Fruit fly (Drosophila melanogaster) whole organism, wandering third instar larva: ENCODE measurements around the gene Ork1.
A peak's percentile ranks its signal among the peaks of the same experiment; 100 is the strongest.

Experiments
- Abd-B ChIP-seq: fragments of >200 bp; optimal IDR thresholded peaks from 2 replicates; lab custom pipeline; 2017; ENCODE audit warnings: missing biosample characterization, missing genetic modification characterization
- CG32264 ChIP-seq: fragments of 200-800 bp; sonication (Bioruptor generic); optimal IDR thresholded peaks from 2 replicates; lab custom pipeline; 2016; ENCODE audit warnings: missing biosample characterization, missing genetic modification characterization
- CG9705 ChIP-seq: fragments of 200-800 bp; sonication (Bioruptor generic); optimal IDR thresholded peaks from 2 replicates; lab custom pipeline; 2018; ENCODE audit warnings: missing biosample characterization, mild to moderate bottlenecking, missing genetic modification characterization
- CrebA ChIP-seq: fragments of 200-800 bp; sonication (Bioruptor generic); optimal IDR thresholded peaks from 2 replicates; lab custom pipeline; 2016; ENCODE audit warnings: missing biosample characterization, mild to moderate bottlenecking, missing genetic modification characterization, borderline replicate concordance
- Dfd ChIP-seq: fragments of >200 bp; optimal IDR thresholded peaks from 2 replicates; lab custom pipeline; 2017; ENCODE audit warnings: missing biosample characterization, missing genetic modification characterization
- Dif ChIP-seq: fragments of 200-275, 200-300 bp; sonication (Bioruptor generic); optimal IDR thresholded peaks from 2 replicates; lab custom pipeline; 2018; ENCODE audit warnings: missing biosample characterization, missing genetic modification characterization; ENCODE audit not compliant: partially characterized antibody
- GATAd ChIP-seq: sonication (Bioruptor generic); optimal IDR thresholded peaks from 2 replicates; lab custom pipeline; 2016; ENCODE audit warnings: missing biosample characterization, missing genetic modification characterization
- HLH106 ChIP-seq: fragments of 200-800 bp; optimal IDR thresholded peaks from 3 replicates; lab custom pipeline; 2019; ENCODE audit warnings: missing biosample characterization, mild to moderate bottlenecking, missing genetic modification characterization, moderate library complexity
- Hnf4 ChIP-seq: fragments of 200-800 bp; sonication (Bioruptor generic); optimal IDR thresholded peaks from 2 replicates; lab custom pipeline; 2016; ENCODE audit warnings: missing biosample characterization, mild to moderate bottlenecking, missing genetic modification characterization
- Hr78 ChIP-seq: fragments of >200 bp; optimal IDR thresholded peaks from 2 replicates; lab custom pipeline; 2017; ENCODE audit warnings: missing biosample characterization, missing genetic modification characterization
- Hr83 ChIP-seq: fragments of 200-300 bp; sonication (Bioruptor generic); optimal IDR thresholded peaks from 2 replicates; lab custom pipeline; 2016; ENCODE audit warnings: missing biosample characterization, mild to moderate bottlenecking, missing genetic modification characterization, moderate library complexity; ENCODE audit not compliant: poor library complexity, severe bottlenecking
- Jra ChIP-seq: sonication (Bioruptor generic); optimal IDR thresholded peaks from 2 replicates; lab custom pipeline; 2016; ENCODE audit warnings: missing biosample characterization, missing genetic modification characterization
- Mio ChIP-seq: sonication (Bioruptor generic); optimal IDR thresholded peaks from 2 replicates; lab custom pipeline; 2016; ENCODE audit warnings: missing biosample characterization, missing genetic modification characterization
- Myc ChIP-seq: fragments of >200 bp; optimal IDR thresholded peaks from 2 replicates; lab custom pipeline; 2017
- N ChIP-seq: fragments of >200 bp; optimal IDR thresholded peaks from 2 replicates; lab custom pipeline; 2018; ENCODE audit warnings: missing biosample characterization, missing external identifiers, missing genetic modification characterization
- OdsH ChIP-seq: fragments of 200-800 bp; sonication (Bioruptor generic); optimal IDR thresholded peaks from 2 replicates; lab custom pipeline; 2016; ENCODE audit warnings: missing biosample characterization, mild to moderate bottlenecking, missing genetic modification characterization
- Rel ChIP-seq, 2 experiments: fragments of 200-800 bp; sonication (Bioruptor generic) in 1 of 2; optimal IDR thresholded peaks; 2 replicates in 1 of 2; 3 replicates in 1 of 2; lab custom pipeline; 2016 to 2019; ENCODE audit warnings: mild to moderate bottlenecking in 2 of 2, missing biosample characterization in 2 of 2, missing genetic modification characterization in 2 of 2, moderate library complexity in 1 of 2
- Sp1 ChIP-seq: fragments of 200-800 bp; sonication (Bioruptor generic); optimal IDR thresholded peaks from 3 replicates; lab custom pipeline; 2019; ENCODE audit warnings: missing biosample characterization, mild to moderate bottlenecking, missing genetic modification characterization, moderate library complexity
- Vsx2 ChIP-seq: fragments of 200-300, 225-300 bp; sonication (Bioruptor generic); optimal IDR thresholded peaks from 2 replicates; lab custom pipeline; 2018; ENCODE audit warnings: missing biosample characterization, missing genetic modification characterization; ENCODE audit not compliant: partially characterized antibody
- br ChIP-seq: fragments of 200-800 bp; sonication (Bioruptor generic); optimal IDR thresholded peaks from 2 replicates; lab custom pipeline; 2016; ENCODE audit warnings: missing biosample characterization, missing genetic modification characterization
- brk ChIP-seq: fragments of 200-800 bp; sonication (Bioruptor generic); optimal IDR thresholded peaks from 2 replicates; lab custom pipeline; 2016; ENCODE audit warnings: missing biosample characterization, mild to moderate bottlenecking, missing genetic modification characterization
- dl ChIP-seq, 2 experiments: fragments of 175-275, 200-275 bp in 1 of 2; fragments of 200-275 bp in 1 of 2; sonication (Bioruptor generic); optimal IDR thresholded peaks; lab custom pipeline; 2018; ENCODE audit warnings: mild to moderate bottlenecking in 2 of 2, missing biosample characterization in 2 of 2, missing genetic modification characterization in 2 of 2, moderate library complexity in 2 of 2; ENCODE audit not compliant: partially characterized antibody in 2 of 2, insufficient read depth in 1 of 2
- dmrt93B ChIP-seq: fragments of 200-800 bp; sonication (Bioruptor generic); optimal IDR thresholded peaks from 2 replicates; lab custom pipeline; 2018; ENCODE audit warnings: missing biosample characterization, mild to moderate bottlenecking, missing genetic modification characterization
- dsf ChIP-seq: sonication (Bioruptor generic); optimal IDR thresholded peaks from 2 replicates; lab custom pipeline; 2016; ENCODE audit warnings: missing biosample characterization, missing genetic modification characterization, borderline replicate concordance
- ey ChIP-seq: fragments of 200-800 bp; sonication (Bioruptor generic); optimal IDR thresholded peaks from 2 replicates; lab custom pipeline; 2016; ENCODE audit warnings: missing biosample characterization, missing genetic modification characterization
- foxo ChIP-seq, 2 experiments: fragments of 200-800 bp; sonication (Bioruptor generic); optimal IDR thresholded peaks; 2 replicates in 1 of 2; 3 replicates in 1 of 2; lab custom pipeline; 2016 to 2017; ENCODE audit warnings: missing biosample characterization in 2 of 2, missing genetic modification characterization in 2 of 2
- fru ChIP-seq: fragments of 200-800 bp; sonication (Bioruptor generic); optimal IDR thresholded peaks from 3 replicates; lab custom pipeline; 2016; ENCODE audit warnings: missing biosample characterization, mild to moderate bottlenecking, missing genetic modification characterization
- h ChIP-seq: fragments of 200-800 bp; sonication (Bioruptor generic); optimal IDR thresholded peaks from 3 replicates; lab custom pipeline; 2016; ENCODE audit warnings: missing biosample characterization, mild to moderate bottlenecking, missing genetic modification characterization
- jim ChIP-seq: fragments of 175-275, 200-325 bp; sonication (Bioruptor generic); optimal IDR thresholded peaks from 2 replicates; lab custom pipeline; 2016; ENCODE audit warnings: missing biosample characterization, mild to moderate bottlenecking, missing genetic modification characterization
- lola ChIP-seq: fragments of >200 bp; optimal IDR thresholded peaks from 2 replicates; lab custom pipeline; 2017; ENCODE audit warnings: missing biosample characterization, missing genetic modification characterization
- pan ChIP-seq: fragments of >200 bp; optimal IDR thresholded peaks from 2 replicates; lab custom pipeline; 2017
- psq ChIP-seq: fragments of 200-800 bp; sonication (Bioruptor generic); optimal IDR thresholded peaks from 3 replicates; lab custom pipeline; 2017; ENCODE audit warnings: missing biosample characterization, mild to moderate bottlenecking, missing genetic modification characterization, moderate library complexity
- rgr ChIP-seq: fragments of 200-800 bp; sonication (Bioruptor generic); optimal IDR thresholded peaks from 3 replicates; lab custom pipeline; 2016; ENCODE audit warnings: missing biosample characterization, mild to moderate bottlenecking, missing genetic modification characterization
- sage ChIP-seq: fragments of 200-800 bp; sonication (Bioruptor generic); optimal IDR thresholded peaks from 2 replicates; lab custom pipeline; 2016; ENCODE audit warnings: missing biosample characterization, mild to moderate bottlenecking, missing genetic modification characterization
- sv ChIP-seq: fragments of 200-800 bp; sonication (Bioruptor generic); optimal IDR thresholded peaks from 3 replicates; lab custom pipeline; 2016; ENCODE audit warnings: missing biosample characterization, missing genetic modification characterization
- tai ChIP-seq: sonication (Bioruptor generic); optimal IDR thresholded peaks from 2 replicates; lab custom pipeline; 2016; ENCODE audit warnings: missing biosample characterization, missing genetic modification characterization
- usp ChIP-seq: fragments of >200 bp; optimal IDR thresholded peaks from 2 replicates; lab custom pipeline; 2017; ENCODE audit warnings: missing biosample characterization, missing genetic modification characterization
- woc ChIP-seq: sonication (Bioruptor generic); optimal IDR thresholded peaks from 2 replicates; lab custom pipeline; 2016; ENCODE audit warnings: missing biosample characterization, mild to moderate bottlenecking, missing genetic modification characterization

The Ork1 gene

DNA sequence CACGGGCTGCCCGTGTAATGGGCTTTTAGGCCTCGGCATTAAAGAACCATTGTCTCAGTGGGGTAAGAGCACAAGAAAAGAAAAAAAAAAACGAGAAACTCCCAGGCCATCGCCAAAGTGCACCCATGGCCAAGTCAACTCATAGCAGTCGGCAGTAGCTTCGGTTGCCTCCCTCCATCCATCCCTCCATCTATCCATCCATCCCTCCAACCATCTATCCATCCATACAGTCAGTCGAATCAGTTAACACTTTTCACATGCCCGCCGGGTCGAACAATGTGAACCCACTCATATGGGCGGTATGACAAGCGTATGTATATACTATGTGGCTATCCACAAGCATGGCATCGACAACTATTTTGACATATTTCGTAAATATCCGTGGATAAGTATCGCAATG is 23.4 kb downstream of the Ork1 start:
- TF ChIP-seq Abd-B (GFP tag; lab: Kevin White, UChicago) (no peak), brk (GFP tag; lab: Kevin White, UChicago) (no peak), usp (no peak), Hnf4 (GFP tag; lab: Kevin White, UChicago) (no peak), dl (GFP tag; optimal IDR thresholded peaks at IDR 0.05; lab: Kevin White, UChicago; ENCODE audit: insufficient read depth in 1 of 2, partially characterized antibody in 2 of 2) (no peak), sage (GFP tag; lab: Kevin White, UChicago) (no peak), sv (no peak), Myc (no peak), CG9705 (GFP tag; lab: Kevin White, UChicago) (no peak), h (no peak), GATAd (GFP tag; lab: Kevin White, UChicago) (no peak), Sp1 (GFP tag; lab: Kevin White, UChicago) (no peak), pan (no peak), N (no peak), fru (no peak), Jra (GFP tag; lab: Kevin White, UChicago) (no peak), foxo (GFP tag; optimal IDR thresholded peaks at IDR 0.05; lab: Kevin White, UChicago) (no peak), rgr (GFP tag; lab: Kevin White, UChicago) (no peak), ey (GFP tag; lab: Kevin White, UChicago) (no peak), lola (GFP tag; lab: Kevin White, UChicago) (no peak)

DNA sequence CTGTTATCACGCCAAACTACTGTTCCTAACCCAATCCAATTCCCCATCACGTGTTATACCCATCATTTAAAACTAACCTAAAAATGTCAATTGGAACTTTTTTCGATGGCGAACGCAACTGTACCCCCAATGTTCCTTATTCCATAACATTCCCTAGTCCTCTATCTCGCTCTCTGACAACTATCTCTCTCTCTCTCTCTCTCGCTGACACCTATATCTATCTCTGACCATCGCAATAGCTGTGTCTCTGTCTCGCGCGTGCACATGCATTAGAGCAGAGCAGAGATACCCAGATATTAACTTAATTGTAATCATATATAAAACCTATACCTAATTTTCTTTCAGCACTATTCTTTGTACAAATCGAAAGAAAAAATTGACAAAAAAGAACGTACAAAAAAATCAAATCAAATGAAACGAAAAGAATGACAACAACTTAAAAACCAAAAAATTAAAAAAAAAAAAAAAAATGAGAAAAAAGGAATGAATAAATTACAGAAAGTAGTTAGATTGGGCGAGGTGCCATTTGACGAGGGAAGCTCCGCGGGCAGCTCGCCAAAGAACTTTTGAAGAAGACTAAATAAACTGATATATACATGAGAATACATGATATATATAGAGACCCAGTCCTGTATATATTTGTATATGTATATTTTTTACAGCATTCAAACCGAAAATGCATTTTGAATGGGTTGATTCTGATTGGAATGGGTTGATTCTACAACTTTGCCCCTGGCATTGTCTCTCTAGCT is 25.3 kb downstream of the Ork1 start:
- TF ChIP-seq Jra (GFP tag; lab: Kevin White, UChicago) = no peak
- TF ChIP-seq tai (GFP tag; lab: Kevin White, UChicago) = no peak
- no peak for TF ChIP-seq Dfd (GFP tag; lab: Kevin White, UChicago)
- no peak for TF ChIP-seq Hr78 (GFP tag; lab: Kevin White, UChicago)
- no peak for TF ChIP-seq h
- TF ChIP-seq fru = no peak
- no peak for TF ChIP-seq Sp1 (GFP tag; lab: Kevin White, UChicago)
- TF ChIP-seq, all 38 proteins: peak for 0

DNA sequence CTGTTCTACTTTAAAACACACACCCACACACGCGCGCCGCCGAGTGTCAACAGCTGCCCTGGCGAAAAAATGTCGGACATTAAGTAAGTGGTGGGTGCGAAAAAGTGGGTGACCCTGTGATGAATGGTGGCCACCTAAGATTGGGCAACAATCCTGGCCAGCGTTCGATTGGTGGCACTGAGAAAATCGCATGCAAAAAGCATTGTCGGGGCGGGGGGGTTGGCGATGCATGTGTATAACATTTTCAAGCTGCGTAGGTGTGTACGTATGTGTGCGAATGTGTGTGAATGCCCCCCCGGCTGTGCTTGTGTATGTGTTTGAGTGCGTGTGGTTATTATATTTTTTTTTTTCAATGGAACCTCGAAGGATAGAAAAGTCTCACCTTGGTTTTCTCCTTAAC is 33.2 kb downstream of the Ork1 start:
- TF ChIP-seq psq (GFP tag; lab: Kevin White, UChicago) (no peak), N (peak; percentile 58), foxo (GFP tag; optimal IDR thresholded peaks at IDR 0.05; lab: Kevin White, UChicago) (no peak)

DNA sequence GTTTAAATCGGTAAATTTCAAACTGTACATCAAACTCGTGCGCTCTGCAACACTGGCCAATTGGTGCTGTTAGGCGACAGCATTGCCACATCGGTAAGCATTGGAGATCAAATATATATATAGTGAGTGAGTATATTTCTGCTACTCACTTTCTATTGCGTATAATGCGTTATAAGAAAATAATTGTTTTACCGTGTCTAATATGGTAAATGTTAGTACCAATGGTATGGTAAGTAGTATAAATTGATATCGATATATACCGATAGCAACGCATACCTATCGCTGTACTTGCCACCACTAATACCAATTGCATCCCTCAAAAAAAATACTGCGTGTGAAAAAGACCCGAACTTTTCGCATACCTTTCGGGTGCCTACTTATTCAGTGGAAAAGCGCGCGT is 33.7 kb downstream of the Ork1 start, which contains the start of the genes sofe and CG2186:
Gene sofe, minus strand, starts transcription at position 38 of the 400 bp plus-strand sequence.
Gene CG2186, plus strand, starts transcription at position 280 of the 400 bp plus-strand sequence.
- TF ChIP-seq rgr (GFP tag; lab: Kevin White, UChicago) (peak; percentile 69), brk (GFP tag; lab: Kevin White, UChicago) (no peak), dl (GFP tag; optimal IDR thresholded peaks at IDR 0.05; lab: Kevin White, UChicago; ENCODE audit: insufficient read depth in 1 of 2, partially characterized antibody in 2 of 2) (no peak), Rel (GFP tag; optimal IDR thresholded peaks at IDR 0.05; lab: Kevin White, UChicago) (no peak), Rel (tag; optimal IDR thresholded peaks at IDR 0.05; lab: Kevin White, UChicago) (peak; percentile 73), dmrt93B (GFP tag; lab: Kevin White, UChicago) (no peak), GATAd (GFP tag; lab: Kevin White, UChicago) (peak; percentile 9), tai (GFP tag; lab: Kevin White, UChicago) (no peak), pan (no peak), Hr83 (GFP tag; lab: Kevin White, UChicago) (peak; percentile 30), CG9705 (GFP tag; lab: Kevin White, UChicago) (peak; percentile 57), lola (GFP tag; lab: Kevin White, UChicago) (no peak), sv (peak; percentile 42), HLH106 (peak; percentile 58), foxo (GFP tag; optimal IDR thresholded peaks at IDR 0.05; lab: Kevin White, UChicago) (peak in 1 of 2 experiments; percentile 72), Vsx2 (GFP tag; lab: Kevin White, UChicago) (no peak), CrebA (GFP tag; lab: Kevin White, UChicago) (no peak), br (GFP tag; lab: Kevin White, UChicago) (peak; percentile 25), CG32264 (GFP tag; lab: Kevin White, UChicago) (no peak), ey (GFP tag; lab: Kevin White, UChicago) (peak; percentile 63), OdsH (GFP tag; lab: Kevin White, UChicago) (peak; percentile 7), Sp1 (GFP tag; lab: Kevin White, UChicago) (peak; percentile 41), fru (peak; percentile 55), Mio (GFP tag; lab: Kevin White, UChicago) (no peak), Hr78 (GFP tag; lab: Kevin White, UChicago) (no peak), N (no peak), Myc (peak; percentile 16), Jra (GFP tag; lab: Kevin White, UChicago) (no peak), h (peak; percentile 62), dsf (GFP tag; lab: Kevin White, UChicago) (no peak), woc (GFP tag; lab: Kevin White, UChicago) (peak; percentile 42), Abd-B (GFP tag; lab: Kevin White, UChicago) (no peak), Dif (no peak), psq (GFP tag; lab: Kevin White, UChicago) (peak; percentile 39), sage (GFP tag; lab: Kevin White, UChicago) (no peak), usp (no peak), Hnf4 (GFP tag; lab: Kevin White, UChicago) (no peak), Dfd (GFP tag; lab: Kevin White, UChicago) (no peak), jim (no peak)
